Worm (Caenorhabditis elegans): Measurements from ENCODE around the gene Y24F12A.1.
A peak's percentile ranks its signal among the peaks of the same experiment; 100 is the strongest.

Y24F12A.1 gene

DNA sequence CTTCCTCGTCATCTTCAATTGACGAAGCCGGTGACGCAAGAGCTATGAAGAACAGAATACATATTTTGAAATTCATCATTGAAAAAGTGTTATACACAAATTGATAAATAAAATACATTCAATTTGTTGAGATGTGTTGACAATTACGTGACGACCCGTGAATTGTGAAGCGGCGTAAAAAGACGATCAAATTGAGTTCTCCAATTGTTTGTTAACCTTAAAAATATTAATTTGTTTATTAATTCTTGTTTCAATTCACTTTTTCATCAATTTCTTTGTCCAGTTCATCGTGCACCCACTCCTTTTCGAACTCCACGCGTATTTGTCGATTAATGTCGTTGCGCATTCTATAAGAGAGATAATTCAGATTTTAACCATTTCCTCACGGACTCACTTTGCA lies 12.9 kb upstream of the Y24F12A.1 start, which contains the start of gene spe-36:
spe-36 (minus strand) TSS at position 101 of the 400 bp plus-strand sequence.
- TF ChIP-seq unc-62 (GFP tag; optimal IDR thresholded peaks at IDR 0.05) (no peak), nhr-43 (tag; optimal IDR thresholded peaks at IDR 0.05; ENCODE audit: poor library complexity, severe bottlenecking) (no peak), ama-1 (optimal IDR thresholded peaks at IDR 0.05) (no peak), eor-1 (tag; optimal IDR thresholded peaks at IDR 0.05) (no peak), ztf-11 (tag; optimal IDR thresholded peaks at IDR 0.05) (no peak)

DNA sequence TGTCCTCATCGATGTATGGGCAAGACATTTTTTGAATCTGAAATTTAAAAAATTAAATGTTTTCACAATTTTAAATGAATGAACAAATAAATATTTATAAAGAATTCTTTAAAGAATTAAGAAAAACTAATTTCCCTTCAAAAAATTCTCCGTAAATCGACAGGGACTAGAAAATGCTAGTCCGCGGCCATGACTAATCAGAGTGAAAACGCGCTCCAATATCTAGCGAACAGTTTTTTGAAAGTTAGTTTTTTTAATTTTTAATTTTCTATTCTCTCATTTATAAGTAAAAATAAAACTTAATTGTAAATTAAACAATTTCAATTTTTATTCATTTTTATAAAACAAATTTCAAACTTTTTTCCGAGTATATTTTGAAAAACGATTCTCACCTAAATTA lies 12.2 kb upstream of the Y24F12A.1 start:
- TF ChIP-seq fkh-10 (GFP tag; optimal IDR thresholded peaks at IDR 0.05) (no peak), nfya-1 (tag; optimal IDR thresholded peaks at IDR 0.05; ENCODE audit: insufficient read depth) (peak; percentile 69), daf-12 (tag; optimal IDR thresholded peaks at IDR 0.05) (no peak), lin-15B (tag; optimal IDR thresholded peaks at IDR 0.05) (peak; percentile 67), ztf-4 (tag; optimal IDR thresholded peaks at IDR 0.05) (no peak), ceh-82 (tag; optimal IDR thresholded peaks at IDR 0.05) (no peak), ceh-28 (tag; optimal IDR thresholded peaks at IDR 0.05) (no peak), nhr-23 (tag; optimal IDR thresholded peaks at IDR 0.05) (peak; percentile 61), mdl-1 (tag; optimal IDR thresholded peaks at IDR 0.05) (no peak), skn-1 (tag; optimal IDR thresholded peaks at IDR 0.05) (no peak), egl-5 (tag; optimal IDR thresholded peaks at IDR 0.05) (no peak), nhr-43 (tag; optimal IDR thresholded peaks at IDR 0.05; ENCODE audit: poor library complexity, severe bottlenecking) (peak; percentile 34), elt-1 (tag; optimal IDR thresholded peaks at IDR 0.05) (no peak), mml-1 (tag; optimal IDR thresholded peaks at IDR 0.05) (no peak), sea-2 (GFP tag; optimal IDR thresholded peaks at IDR 0.05) (no peak), pqm-1 (tag; optimal IDR thresholded peaks at IDR 0.05) (no peak), ama-1 (optimal IDR thresholded peaks at IDR 0.05) (peak; percentile 18), pha-4 (tag; optimal IDR thresholded peaks at IDR 0.05) (peak; percentile 82), R02D3.7 (tag; optimal IDR thresholded peaks at IDR 0.05) (peak; percentile 81)

DNA sequence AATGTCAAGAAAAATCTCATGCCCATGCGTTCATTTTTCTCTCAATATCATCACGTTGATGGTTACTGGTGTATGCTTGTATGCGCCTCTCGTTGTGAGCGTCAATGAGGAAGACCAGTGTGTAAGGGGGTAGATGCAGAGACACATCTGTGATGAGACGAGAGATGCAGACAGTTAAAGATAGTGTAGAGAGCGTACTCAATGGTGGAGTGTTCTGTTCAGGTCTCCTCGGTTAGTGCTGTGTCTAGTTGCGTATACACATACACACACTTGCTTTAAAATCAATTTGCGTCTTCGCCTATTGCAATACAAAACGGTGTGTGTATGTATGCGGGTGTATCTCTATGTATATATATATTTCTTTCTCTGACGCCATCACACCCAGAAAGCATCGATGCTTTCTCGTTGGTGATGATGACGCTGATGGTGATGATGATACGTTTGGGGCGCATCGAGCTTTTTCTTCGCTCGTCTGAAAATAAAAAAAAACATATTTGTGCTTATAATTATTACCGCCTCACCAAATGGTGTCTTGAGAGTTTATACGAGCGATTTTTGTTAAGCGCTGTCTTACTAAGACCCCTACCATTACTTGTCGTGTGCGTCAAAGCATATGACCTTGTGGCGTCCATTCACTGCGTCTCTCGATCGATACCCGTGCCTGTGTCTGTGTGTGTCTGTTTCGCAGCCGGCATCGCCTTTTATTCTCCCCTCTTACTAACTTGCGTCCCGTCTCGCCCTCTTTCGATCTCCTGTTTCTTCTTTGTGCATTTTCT lies 11.5 kb upstream of the Y24F12A.1 start, which contains the start of gene F40F11.3:
F40F11.3 (minus strand) TSS at position 589 of the 776 bp plus-strand sequence.
- TF ChIP-seq pqm-1 (tag; optimal IDR thresholded peaks at IDR 0.05) = peak; percentile 64
- peak; percentile 81 for TF ChIP-seq ama-1 (optimal IDR thresholded peaks at IDR 0.05)
- peak; percentile 46 for TF ChIP-seq unc-62 (GFP tag; optimal IDR thresholded peaks at IDR 0.05)
- TF ChIP-seq elt-2 (tag; optimal IDR thresholded peaks at IDR 0.05) = peak; percentile 69
- TF ChIP-seq lsy-12 (tag; optimal IDR thresholded peaks at IDR 0.05) = peak; percentile 90
- peak; percentile 78 for TF ChIP-seq nhr-11 (tag; optimal IDR thresholded peaks at IDR 0.05)
- no peak for TF ChIP-seq daf-12 (tag; optimal IDR thresholded peaks at IDR 0.05)
- no peak for TF ChIP-seq elt-3 (tag; optimal IDR thresholded peaks at IDR 0.05)
- TF ChIP-seq fos-1 (tag; optimal IDR thresholded peaks at IDR 0.05) = peak; percentile 26
- TF ChIP-seq mml-1 (tag; optimal IDR thresholded peaks at IDR 0.05) = no peak
- peak; percentile 77 for TF ChIP-seq fkh-10 (GFP tag; optimal IDR thresholded peaks at IDR 0.05)
- peak; percentile 74 for TF ChIP-seq jun-1 (tag; optimal IDR thresholded peaks at IDR 0.05)
- TF ChIP-seq aly-2 (tag; optimal IDR thresholded peaks at IDR 0.05) = peak; percentile 7
- peak; percentile 77 for TF ChIP-seq snpc-4 (tag; optimal IDR thresholded peaks at IDR 0.05)
- TF ChIP-seq egl-27 (tag; optimal IDR thresholded peaks at IDR 0.05) = peak; percentile 45
- peak; percentile 91 for TF ChIP-seq nfya-1 (tag; optimal IDR thresholded peaks at IDR 0.05; ENCODE audit: insufficient read depth)
- no peak for TF ChIP-seq nhr-76 (tag; optimal IDR thresholded peaks at IDR 0.05)
- TF ChIP-seq nhr-23 (tag; optimal IDR thresholded peaks at IDR 0.05) = peak; percentile 60
- TF ChIP-seq zag-1 (tag; optimal IDR thresholded peaks at IDR 0.05) = no peak
- peak; percentile 83 for TF ChIP-seq lin-15B (tag; optimal IDR thresholded peaks at IDR 0.05)
- no peak for TF ChIP-seq nhr-28 (tag; optimal IDR thresholded peaks at IDR 0.05)
- peak; percentile 72 for TF ChIP-seq R02D3.7 (tag; optimal IDR thresholded peaks at IDR 0.05)
- no peak for TF ChIP-seq eor-1 (tag; optimal IDR thresholded peaks at IDR 0.05)
- TF ChIP-seq nhr-237 (tag; optimal IDR thresholded peaks at IDR 0.05) = no peak
- peak; percentile 97 for TF ChIP-seq nhr-25 (tag; optimal IDR thresholded peaks at IDR 0.05)
- no peak for TF ChIP-seq ceh-16 (tag; optimal IDR thresholded peaks at IDR 0.05)
- no peak for TF ChIP-seq ZK546.5 (tag; optimal IDR thresholded peaks at IDR 0.05)
- TF ChIP-seq egl-5 (tag; optimal IDR thresholded peaks at IDR 0.05) = peak; percentile 84
- peak; percentile 4 for TF ChIP-seq ztf-4 (tag; optimal IDR thresholded peaks at IDR 0.05)
- TF ChIP-seq ceh-9 (tag; optimal IDR thresholded peaks at IDR 0.05) = no peak
- TF ChIP-seq nhr-67 (tag; optimal IDR thresholded peaks at IDR 0.05) = no peak
- no peak for TF ChIP-seq unc-39 (tag; optimal IDR thresholded peaks at IDR 0.05)
- TF ChIP-seq nhr-77 (tag; optimal IDR thresholded peaks at IDR 0.05) = no peak
- peak; percentile 82 for TF ChIP-seq pha-4 (tag; optimal IDR thresholded peaks at IDR 0.05)
- no peak for TF ChIP-seq ceh-82 (tag; optimal IDR thresholded peaks at IDR 0.05)
- TF ChIP-seq nhr-43 (tag; optimal IDR thresholded peaks at IDR 0.05; ENCODE audit: poor library complexity, severe bottlenecking) = peak; percentile 88
- TF ChIP-seq skn-1 (tag; optimal IDR thresholded peaks at IDR 0.05) = peak; percentile 91
- no peak for TF ChIP-seq fkh-2 (tag; optimal IDR thresholded peaks at IDR 0.05)
- TF ChIP-seq elt-1 (tag; optimal IDR thresholded peaks at IDR 0.05) = peak; percentile 34
- TF ChIP-seq nhr-12 (tag; optimal IDR thresholded peaks at IDR 0.05) = no peak
- peak; percentile 61 for TF ChIP-seq lin-39 (tag; optimal IDR thresholded peaks at IDR 0.05)
- peak; percentile 96 for TF ChIP-seq hmg-11 (tag; optimal IDR thresholded peaks at IDR 0.05)
